Fruit fly (Drosophila melanogaster) whole organism, embryonic: ENCODE data around the gene Gcat.

ENCODE experiments used
- Ada2b ChIP-seq: fragments of 200-800 bp; sonication (Bioruptor generic); IDR thresholded peaks from 2 replicates; pipeline ENCODE4 v1.3.6; 2022; ENCODE audit warnings: missing biosample characterization, missing genetic modification characterization
- Aef1 ChIP-seq: fragments of 200-800 bp; sonication (Bioruptor generic); IDR thresholded peaks from 3 replicates; pipeline ENCODE4 v1.3.6; 2022; ENCODE audit warnings: missing biosample characterization, missing genetic modification characterization
- Atf6 ChIP-seq: fragments of 200-800 bp; sonication (Bioruptor generic); IDR thresholded peaks from 2 replicates; pipeline ENCODE4 v1.3.6; 2022; ENCODE audit warnings: missing biosample characterization, missing genetic modification characterization
- B-H1 ChIP-seq: fragments of 200-800 bp; sonication (Bioruptor generic); IDR thresholded peaks from 3 replicates; pipeline ENCODE4 v1.3.6; 2022; ENCODE audit warnings: missing biosample characterization, missing genetic modification characterization
- BEAF-32 ChIP-seq: fragments of 200-800 bp; sonication (Bioruptor generic); optimal IDR thresholded peaks from 3 replicates; lab custom pipeline; 2017; ENCODE audit warnings: missing biosample characterization, missing genetic modification characterization, mild to moderate bottlenecking, moderate library complexity, missing genetic modification reagents
- C15 ChIP-seq: fragments of 200-800 bp; sonication (Bioruptor generic); IDR thresholded peaks from 3 replicates; pipeline ENCODE4 v1.3.6; 2022; ENCODE audit warnings: missing biosample characterization, missing genetic modification characterization
- CG11247 ChIP-seq: fragments of 200-800 bp; sonication (Bioruptor generic); IDR thresholded peaks from 2 replicates; pipeline ENCODE4 v1.3.6; 2022; ENCODE audit warnings: missing biosample characterization, missing genetic modification characterization
- CG11398 ChIP-seq: fragments of 200-800 bp; sonication (Bioruptor generic); optimal IDR thresholded peaks from 2 replicates; lab custom pipeline; 2016; ENCODE audit warnings: missing biosample characterization, missing genetic modification characterization
- CG12942 ChIP-seq: fragments of 200-800 bp; sonication (Bioruptor generic); optimal IDR thresholded peaks from 3 replicates; lab custom pipeline; 2016; ENCODE audit warnings: missing biosample characterization, missing genetic modification characterization
- CG14014 ChIP-seq: fragments of 200-800 bp; sonication (Bioruptor generic); IDR thresholded peaks from 2 replicates; pipeline ENCODE4 v1.3.6; 2022; ENCODE audit warnings: missing biosample characterization, missing genetic modification characterization
- CG18476 ChIP-seq: fragments of 200-800 bp; sonication (Bioruptor generic); optimal IDR thresholded peaks from 2 replicates; lab custom pipeline; 2016; ENCODE audit warnings: missing biosample characterization, mild to moderate bottlenecking, missing genetic modification characterization
- CG31388 ChIP-seq: fragments of 200-800 bp; sonication (Bioruptor generic); optimal IDR thresholded peaks from 2 replicates; lab custom pipeline; 2016; ENCODE audit warnings: missing biosample characterization, missing genetic modification characterization
- CG31441 ChIP-seq: fragments of 200-800 bp; sonication (Bioruptor generic); IDR thresholded peaks from 2 replicates; pipeline ENCODE4 v1.3.6; 2022; ENCODE audit warnings: missing biosample characterization, missing genetic modification characterization
- CG3281 ChIP-seq: fragments of 200-800 bp; sonication (Bioruptor generic); optimal IDR thresholded peaks from 3 replicates; lab custom pipeline; 2017; ENCODE audit warnings: missing biosample characterization, mild to moderate bottlenecking, missing genetic modification characterization
- CG3407 ChIP-seq: fragments of 200-800 bp; sonication (Bioruptor generic); optimal IDR thresholded peaks from 2 replicates; lab custom pipeline; 2018; ENCODE audit warnings: missing biosample characterization, mild to moderate bottlenecking, missing genetic modification characterization
- CG3838 ChIP-seq: fragments of 200-800 bp; sonication (Bioruptor generic); optimal IDR thresholded peaks from 3 replicates; lab custom pipeline; 2016; ENCODE audit warnings: missing biosample characterization, missing genetic modification characterization
- CG9817 ChIP-seq: fragments of 200-800 bp; sonication (Bioruptor generic); optimal IDR thresholded peaks from 2 replicates; lab custom pipeline; 2018; ENCODE audit warnings: missing biosample characterization, mild to moderate bottlenecking, missing genetic modification characterization, moderate library complexity
- Chrac-16 ChIP-seq: fragments of 200-800 bp; sonication (Bioruptor generic); optimal IDR thresholded peaks from 3 replicates; lab custom pipeline; 2016; ENCODE audit warnings: missing biosample characterization, missing genetic modification characterization
- CoRest ChIP-seq: fragments of 200-800 bp; sonication (Bioruptor generic); optimal IDR thresholded peaks from 3 replicates; lab custom pipeline; 2018; ENCODE audit warnings: missing biosample characterization, mild to moderate bottlenecking, missing genetic modification characterization, moderate library complexity
- Dip3 ChIP-seq: fragments of 200-800 bp; sonication (Bioruptor generic); optimal IDR thresholded peaks from 3 replicates; lab custom pipeline; 2016; ENCODE audit warnings: missing biosample characterization, missing genetic modification characterization
- Doc3 ChIP-seq: fragments of 200-800 bp; sonication (Bioruptor generic); IDR thresholded peaks from 3 replicates; pipeline ENCODE4 v1.3.6; 2022; ENCODE audit warnings: missing biosample characterization, missing genetic modification characterization; ENCODE audit not compliant: partially characterized antibody
- Lhr ChIP-seq: fragments of 200-800 bp; sonication (Bioruptor generic); optimal IDR thresholded peaks from 3 replicates; lab custom pipeline; 2017; ENCODE audit warnings: mild to moderate bottlenecking, missing biosample characterization, missing genetic modification reagents, missing genetic modification characterization
- MBD-R2 ChIP-seq: fragments of 200-800 bp; sonication (Bioruptor generic); IDR thresholded peaks from 2 replicates; pipeline ENCODE4 v1.3.6; 2022; ENCODE audit warnings: missing biosample characterization, missing genetic modification characterization
- NFAT ChIP-seq: fragments of 200-800 bp; sonication (Bioruptor generic); IDR thresholded peaks from 2 replicates; pipeline ENCODE4 v1.3.6; 2022; ENCODE audit warnings: missing biosample characterization, missing genetic modification characterization
- Rfx ChIP-seq: fragments of 200-800 bp; sonication (Bioruptor generic); IDR thresholded peaks from 2 replicates; pipeline ENCODE4 v1.3.6; 2022; ENCODE audit warnings: missing biosample characterization, missing genetic modification characterization
- Rx ChIP-seq: fragments of 200-800 bp; sonication (Bioruptor generic); IDR thresholded peaks from 2 replicates; pipeline ENCODE4 v1.3.6; 2022; ENCODE audit warnings: missing biosample characterization, missing genetic modification characterization
- Sox102F ChIP-seq: fragments of 200-800 bp; sonication (Bioruptor generic); optimal IDR thresholded peaks from 2 replicates; lab custom pipeline; 2018; ENCODE audit warnings: missing biosample characterization, mild to moderate bottlenecking, missing genetic modification characterization, moderate library complexity
- Sry-δ ChIP-seq: fragments of 200-800 bp; sonication (Bioruptor generic); optimal IDR thresholded peaks from 2 replicates; lab custom pipeline; 2016; ENCODE audit warnings: missing biosample characterization, missing genetic modification characterization
- Usf ChIP-seq: fragments of 200-800 bp; sonication (Bioruptor generic); optimal IDR thresholded peaks from 2 replicates; lab custom pipeline; 2017; ENCODE audit warnings: missing genotype, missing biosample characterization, missing genetic modification characterization
- Xbp1 ChIP-seq: fragments of 200-800 bp; sonication (Bioruptor generic); optimal IDR thresholded peaks from 3 replicates; lab custom pipeline; 2016; ENCODE audit warnings: missing biosample characterization, mild to moderate bottlenecking, missing genetic modification characterization
- YL-1 ChIP-seq: fragments of 200-800 bp; sonication (Bioruptor generic); optimal IDR thresholded peaks from 3 replicates; lab custom pipeline; 2017; ENCODE audit warnings: missing biosample characterization, mild to moderate bottlenecking, missing genetic modification characterization
- al ChIP-seq: fragments of 200-800 bp; sonication (Bioruptor generic); IDR thresholded peaks from 2 replicates; pipeline ENCODE4 v1.3.6; 2022; ENCODE audit warnings: missing biosample characterization, missing genetic modification characterization
- az2 ChIP-seq: fragments of 200-800 bp; sonication (Bioruptor generic); optimal IDR thresholded peaks from 3 replicates; lab custom pipeline; 2016; ENCODE audit warnings: missing biosample characterization, missing genetic modification characterization
- bcd ChIP-seq: fragments of 200-800 bp; sonication (Bioruptor generic); optimal IDR thresholded peaks from 2 replicates; lab custom pipeline; 2017; ENCODE audit warnings: missing biosample characterization, mild to moderate bottlenecking, missing genetic modification characterization
- cas ChIP-seq: fragments of 200-800 bp; sonication (Bioruptor generic); IDR thresholded peaks from 2 replicates; pipeline ENCODE4 v1.3.6; 2022; ENCODE audit warnings: missing biosample characterization, missing genetic modification characterization
- cwo ChIP-seq: fragments of 200-800 bp; sonication (Bioruptor generic); optimal IDR thresholded peaks from 3 replicates; lab custom pipeline; 2017; ENCODE audit warnings: missing biosample characterization, missing genetic modification characterization, mild to moderate bottlenecking, moderate library complexity, missing genetic modification reagents
- da ChIP-seq: fragments of 200-800 bp; sonication (Bioruptor generic); optimal IDR thresholded peaks from 2 replicates; lab custom pipeline; 2016; ENCODE audit warnings: missing biosample characterization, missing genetic modification characterization
- dysf ChIP-seq: fragments of 200-800 bp; sonication (Bioruptor generic); IDR thresholded peaks from 3 replicates; pipeline ENCODE4 v1.3.6; 2022; ENCODE audit warnings: missing biosample characterization, missing genetic modification characterization
- eve ChIP-seq, 2 experiments: fragments of >200 bp; optimal IDR thresholded peaks; 2 replicates each; lab custom pipeline; 2017; ENCODE audit warnings: missing biosample characterization in 2 of 2, missing genetic modification characterization in 2 of 2
- exex ChIP-seq: fragments of 200-800 bp; sonication (Bioruptor generic); optimal IDR thresholded peaks from 4 replicates; lab custom pipeline; 2018; ENCODE audit warnings: missing biosample characterization, mild to moderate bottlenecking, missing genetic modification characterization, moderate library complexity
- fd102C ChIP-seq: fragments of 200-800 bp; sonication (Bioruptor generic); optimal IDR thresholded peaks from 2 replicates; lab custom pipeline; 2018; ENCODE audit warnings: missing biosample characterization, mild to moderate bottlenecking, missing genetic modification characterization, moderate library complexity
- lmd ChIP-seq: fragments of 200-800 bp; sonication (Bioruptor generic); IDR thresholded peaks from 2 replicates; pipeline ENCODE4 v1.3.6; 2022; ENCODE audit warnings: missing biosample characterization, missing genetic modification characterization
- rib ChIP-seq: fragments of 200-800 bp; sonication (Bioruptor generic); IDR thresholded peaks from 2 replicates; pipeline ENCODE4 v1.3.6; 2022; ENCODE audit warnings: missing biosample characterization, missing genetic modification characterization
- row ChIP-seq: fragments of 200-800 bp; sonication (Bioruptor generic); IDR thresholded peaks from 3 replicates; pipeline ENCODE4 v1.3.6; 2022; ENCODE audit warnings: missing biosample characterization, missing genetic modification characterization
- schlank ChIP-seq: fragments of 200-800 bp; sonication (Bioruptor generic); optimal IDR thresholded peaks from 2 replicates; lab custom pipeline; 2018; ENCODE audit warnings: missing biosample characterization, mild to moderate bottlenecking, missing genetic modification characterization
- sens ChIP-seq: fragments of 200-800 bp; sonication (Bioruptor generic); peaks from one replicate; lab custom pipeline; 2016; ENCODE audit warnings: missing biosample characterization, missing genetic modification characterization
- so ChIP-seq: fragments of 200-800 bp; sonication (Bioruptor generic); IDR thresholded peaks from 3 replicates; pipeline ENCODE4 v1.3.6; 2022; ENCODE audit warnings: missing biosample characterization, missing genetic modification characterization
- sr ChIP-seq: fragments of 200-800 bp; sonication (Bioruptor generic); IDR thresholded peaks from 3 replicates; pipeline ENCODE4 v1.3.6; 2022; ENCODE audit warnings: missing biosample characterization, missing genetic modification characterization
- tgo ChIP-seq: fragments of 200-800 bp; sonication (Bioruptor generic); IDR thresholded peaks from 3 replicates; pipeline ENCODE4 v1.3.6; 2022; ENCODE audit warnings: missing biosample characterization, missing genetic modification characterization
- tin ChIP-seq: fragments of 200-800 bp; sonication (Bioruptor generic); optimal IDR thresholded peaks from 3 replicates; lab custom pipeline; 2016; ENCODE audit warnings: missing biosample characterization, missing genetic modification characterization
- twi ChIP-seq: fragments of 200-800 bp; optimal IDR thresholded peaks from 2 replicates; lab custom pipeline; 2019; ENCODE audit warnings: missing biosample characterization, mild to moderate bottlenecking, missing genetic modification characterization, moderate library complexity
- vvl ChIP-seq: fragments of 200-800 bp; sonication (Bioruptor generic); IDR thresholded peaks from 2 replicates; pipeline ENCODE4 v1.3.6; 2022; ENCODE audit warnings: missing biosample characterization, missing genetic modification characterization

The Gcat gene

DNA sequence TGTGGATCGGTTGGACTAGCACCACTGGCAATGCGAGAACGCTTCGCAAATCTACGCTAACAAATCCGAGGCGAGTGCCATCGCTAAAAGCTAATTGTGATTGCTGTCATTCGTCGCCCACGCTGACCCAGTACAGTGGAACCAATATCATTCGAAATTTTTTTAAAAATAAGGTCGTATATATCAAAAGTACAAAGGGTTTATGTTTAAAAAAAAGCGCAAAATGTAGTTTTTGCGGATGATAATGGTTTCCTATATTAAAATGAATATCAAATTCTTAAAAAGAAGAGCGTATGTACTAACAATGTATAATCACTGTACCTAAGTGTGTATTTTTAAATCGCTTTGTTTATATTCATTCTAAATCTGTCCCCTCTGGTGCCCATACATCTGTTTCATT lies 15.4 kb downstream of the Gcat start (continued):
- peak; percentile 31; the same call in 1 of the 2 replicates for TF ChIP-seq NFAT (GFP tag; lab: Robert Waterston, UW)
- TF ChIP-seq CG3281 (GFP tag; lab: Kevin White, UChicago): peak; percentile 32
- TF ChIP-seq schlank: no peak
- TF ChIP-seq rib (GFP tag; lab: Robert Waterston, UW): no peak
- no peak for TF ChIP-seq CG3838 (GFP tag; lab: Kevin White, UChicago)
- 0 out of 2 replicates have a peak, but pooled peaks have one; percentile 46 for TF ChIP-seq cas (GFP tag; lab: Robert Waterston, UW)
- TF ChIP-seq Rfx: peak; percentile 79
- TF ChIP-seq dysf (GFP tag; lab: Robert Waterston, UW): peak; percentile 80
- peak; percentile 58 for TF ChIP-seq CG9817 (tag; lab: Kevin White, UChicago)
- TF ChIP-seq Ada2b (GFP tag; lab: Robert Waterston, UW): peak; percentile 63
- TF ChIP-seq row (GFP tag; lab: Robert Waterston, UW): peak; percentile 76
- TF ChIP-seq vvl (GFP tag; lab: Robert Waterston, UW): peak; percentile 66; the same call in 1 of the 2 replicates
- peak; percentile 26 for TF ChIP-seq az2 (GFP tag; lab: Kevin White, UChicago)
- TF ChIP-seq CG11398 (GFP tag; lab: Kevin White, UChicago): no peak
- TF ChIP-seq sens: peak; percentile 60
- TF ChIP-seq C15 (GFP tag; lab: Robert Waterston, UW): no peak
- peak; percentile 61 for TF ChIP-seq al (GFP tag; lab: Robert Waterston, UW)
- TF ChIP-seq CoRest (tag; lab: Kevin White, UChicago): peak; percentile 59
- TF ChIP-seq Aef1 (GFP tag; lab: Robert Waterston, UW): peak; percentile 39; the same call in 2 of the 3 replicates
- no peak for TF ChIP-seq CG31441 (GFP tag; lab: Robert Waterston, UW)
- no peak for TF ChIP-seq Lhr (GFP tag; lab: Kevin White, UChicago)
- peak; percentile 14 for TF ChIP-seq Sry-δ (GFP tag; lab: Kevin White, UChicago)
- TF ChIP-seq CG3407 (GFP tag; lab: Kevin White, UChicago): no peak
- peak; percentile 43 for TF ChIP-seq cwo
- peak; percentile 86 for TF ChIP-seq sr (GFP tag; lab: Robert Waterston, UW)
- no peak for TF ChIP-seq da (GFP tag; lab: Kevin White, UChicago)
- peak; percentile 48 for TF ChIP-seq bcd (GFP tag; lab: Kevin White, UChicago)
- TF ChIP-seq BEAF-32 (GFP tag; lab: Kevin White, UChicago): no peak
- peak; percentile 24; the same call in 1 of the 2 replicates for TF ChIP-seq MBD-R2 (GFP tag; lab: Robert Waterston, UW)
- TF ChIP-seq CG31388 (GFP tag; lab: Kevin White, UChicago): peak; percentile 13
- no peak for TF ChIP-seq CG12942 (GFP tag; lab: Kevin White, UChicago)
- TF ChIP-seq YL-1 (GFP tag; lab: Kevin White, UChicago): peak; percentile 17
- TF ChIP-seq Chrac-16 (GFP tag; lab: Kevin White, UChicago): peak; percentile 13
- TF ChIP-seq Atf6: peak; percentile 40; the same call in 1 of the 2 replicates
- TF ChIP-seq Sox102F: peak; percentile 74
- peak; percentile 60; the same call in 1 of the 2 replicates for TF ChIP-seq lmd (GFP tag; lab: Robert Waterston, UW)
- no peak for TF ChIP-seq fd102C (GFP tag; lab: Kevin White, UChicago)
- no peak for TF ChIP-seq eve (GFP tag; optimal IDR thresholded peaks at IDR 0.05; lab: Kevin White, UChicago)
- TF ChIP-seq so (GFP tag; lab: Robert Waterston, UW): 0 out of 3 replicates have a peak, but pooled peaks have one; percentile 42
- TF ChIP-seq tgo (GFP tag; lab: Robert Waterston, UW): peak; percentile 67; the same call in 2 of the 3 replicates
- peak; percentile 10 for TF ChIP-seq CG18476 (GFP tag; lab: Kevin White, UChicago)
- no peak for TF ChIP-seq Usf
- no peak for TF ChIP-seq Doc3 (GFP tag; lab: Robert Waterston, UW)
- 0 out of 2 replicates have a peak, but pooled peaks have one; percentile 46 for TF ChIP-seq CG11247 (GFP tag; lab: Robert Waterston, UW)
- TF ChIP-seq CG14014 (GFP tag; lab: Robert Waterston, UW): 0 out of 2 replicates have a peak, but pooled peaks have one; percentile 28
- TF ChIP-seq B-H1 (GFP tag; lab: Robert Waterston, UW): peak; percentile 31; the same call in 2 of the 3 replicates
- no peak for TF ChIP-seq exex (tag; lab: Kevin White, UChicago)
- no peak for TF ChIP-seq Rx (GFP tag; lab: Robert Waterston, UW)
- TF ChIP-seq tin (GFP tag; lab: Kevin White, UChicago): no peak
- TF ChIP-seq Xbp1 (GFP tag; lab: Kevin White, UChicago): peak; percentile 41
- TF ChIP-seq twi (tag; lab: Kevin White, UChicago): no peak
- TF ChIP-seq Dip3: peak; percentile 18
